Worm (Caenorhabditis elegans) whole organism, dauer: ENCODE measurements around the gene ZK228.3.
"Not testable (repeated sequence)": the region's sequence is repeated elsewhere in the genome, so short reads cannot be mapped to it uniquely, and the experiment has no call there.

Experiments
- unc-62 ChIP-seq: sonication (generic microtip); optimal IDR thresholded peaks from 2 replicates; lab custom pipeline; 2017; ENCODE audit warnings: missing biosample characterization, missing genetic modification reagents, missing genetic modification characterization

The ZK228.3 gene

DNA sequence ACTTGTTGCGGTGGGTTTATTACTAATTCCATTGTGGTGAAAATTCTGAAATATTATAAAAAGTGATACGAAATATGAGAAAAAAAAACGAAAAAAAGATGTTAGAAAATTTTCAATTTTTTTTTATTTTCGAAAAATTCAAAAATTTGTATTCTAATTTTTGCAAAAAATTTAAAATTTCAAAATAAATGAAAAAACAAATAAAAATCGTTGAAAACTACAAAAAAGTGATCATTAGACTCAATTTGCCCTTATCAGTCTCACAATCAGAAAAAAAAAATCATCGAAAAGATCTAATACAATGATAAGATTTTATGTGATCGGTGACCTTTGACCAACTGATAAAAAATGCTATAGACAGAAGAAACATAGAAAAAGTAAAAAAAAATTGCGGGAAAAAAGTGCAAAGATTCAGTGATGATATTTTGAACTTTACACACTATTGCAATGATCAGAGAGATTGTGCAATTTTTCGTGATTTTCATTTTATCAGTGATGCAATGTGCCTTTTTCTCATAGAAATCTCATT lies at the start of gene ZK228.3:
Gene ZK228.3 (minus strand): TSS at position 51 of the 529 bp plus-strand sequence.
- TF ChIP-seq unc-62, result no peak

DNA sequence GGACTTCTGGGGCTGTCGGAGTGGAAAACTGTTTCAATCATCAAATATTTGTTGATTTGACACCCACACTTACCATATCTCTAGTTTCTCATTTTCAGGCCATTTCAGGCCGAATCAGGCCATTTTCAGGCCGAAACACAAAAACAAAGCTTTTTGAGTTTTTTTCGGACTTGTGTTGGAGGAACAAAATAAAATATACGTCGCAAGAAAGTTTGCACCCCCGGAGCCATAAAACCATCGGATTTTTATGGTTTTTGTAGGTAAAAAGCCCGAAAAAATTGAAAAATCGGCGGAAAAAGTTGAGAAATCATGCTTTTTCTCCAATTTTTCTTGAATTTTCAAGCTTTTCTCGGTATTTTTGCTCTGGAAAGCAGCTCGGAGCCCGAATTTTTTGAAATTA lies 47.5 kb upstream of the ZK228.3 start, which contains the start of gene Y51A2D.1:
Gene Y51A2D.1 (plus strand): TSS at position 301 of the 400 bp plus-strand sequence.
- no peak for TF ChIP-seq unc-62

DNA sequence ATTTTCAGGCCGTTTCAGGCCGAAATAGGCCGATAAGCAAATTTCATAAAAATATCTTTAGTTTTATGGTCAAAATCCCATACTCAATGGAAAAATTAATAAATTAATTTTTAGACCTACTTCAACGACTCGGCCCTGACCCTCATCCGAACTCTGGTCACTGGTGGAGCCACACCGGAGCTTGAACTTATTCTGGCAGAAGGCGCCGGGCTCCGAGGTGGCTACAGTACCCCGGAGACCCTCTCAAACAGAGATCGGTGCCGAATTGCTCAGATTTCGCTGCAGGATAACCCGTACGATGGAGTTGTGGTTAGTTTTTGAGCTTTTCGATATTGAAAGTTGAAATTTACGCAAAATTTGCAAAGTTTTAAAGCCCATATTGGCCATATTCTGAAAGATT lies 45.7 kb upstream of the ZK228.3 start:
- no peak for TF ChIP-seq unc-62

DNA sequence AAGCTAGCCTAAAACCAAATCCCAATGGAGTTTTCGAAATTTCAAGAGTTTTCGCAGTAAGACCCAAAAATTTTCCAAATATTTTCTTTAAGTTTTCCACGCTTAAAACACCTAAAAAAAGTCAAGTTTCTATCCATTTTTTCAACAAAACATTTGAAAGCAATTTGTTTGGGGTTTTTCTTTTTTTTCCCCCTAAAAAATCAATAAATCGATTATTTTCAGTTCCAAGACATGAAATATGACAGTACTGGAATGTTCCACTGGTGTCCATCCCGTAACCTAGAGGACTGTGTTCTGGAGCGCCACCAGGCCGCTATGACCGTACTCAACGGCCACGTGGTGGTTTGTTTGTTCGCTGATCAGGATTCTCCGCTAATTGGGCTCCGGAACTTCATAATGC lies 43.6 kb upstream of the ZK228.3 start:
- TF ChIP-seq unc-62, result no peak

DNA sequence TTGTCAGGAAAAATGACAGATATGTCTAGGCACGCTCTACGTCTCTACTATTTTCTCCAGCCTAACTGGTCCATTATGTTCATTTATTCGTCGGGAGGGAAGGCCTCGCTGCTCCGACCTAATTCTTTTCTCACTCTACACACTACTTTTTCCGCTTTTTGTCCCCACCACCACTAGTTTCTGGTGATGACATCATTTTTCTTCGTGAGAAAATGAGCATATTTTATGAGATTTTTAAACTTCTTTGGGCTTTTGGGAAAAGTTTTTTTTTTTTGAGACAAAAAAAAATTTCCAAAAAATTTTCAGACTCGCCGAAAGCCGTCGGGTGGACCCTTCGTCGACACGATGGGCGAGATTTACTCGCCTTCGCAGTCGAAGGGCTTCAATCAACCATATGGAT lies 30.9 kb upstream of the ZK228.3 start, which contains the start of gene slo-1:
Gene slo-1 (plus strand): TSS at position 301 of the 400 bp plus-strand sequence.
- no peak for TF ChIP-seq unc-62

DNA sequence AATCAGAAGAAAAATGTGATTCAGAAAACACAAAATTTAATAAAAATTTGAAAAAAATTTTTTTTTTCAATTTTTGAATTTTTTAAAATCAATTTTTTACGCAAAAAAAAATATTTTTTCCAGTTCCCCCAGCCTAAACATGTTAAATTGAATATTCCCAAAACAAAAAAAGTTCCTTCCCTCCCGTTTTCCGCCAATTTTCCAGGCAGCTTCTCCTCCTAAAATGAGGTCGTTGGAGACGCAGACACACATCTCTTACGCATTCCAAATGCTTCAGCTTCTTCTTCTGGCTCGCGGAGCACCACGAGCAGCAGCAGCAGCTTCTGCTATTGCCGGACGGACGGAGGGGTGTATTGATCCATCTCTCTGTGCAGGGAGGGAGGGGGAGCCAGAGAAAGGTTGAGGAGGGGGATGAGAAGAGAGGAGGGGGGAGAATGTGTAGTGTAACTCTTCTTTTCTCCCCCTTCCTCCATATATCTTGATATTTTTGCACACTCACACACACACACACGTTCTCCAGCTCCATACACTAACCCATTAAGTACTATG lies 29.3 kb upstream of the ZK228.3 start:
- TF ChIP-seq unc-62, result no peak

DNA sequence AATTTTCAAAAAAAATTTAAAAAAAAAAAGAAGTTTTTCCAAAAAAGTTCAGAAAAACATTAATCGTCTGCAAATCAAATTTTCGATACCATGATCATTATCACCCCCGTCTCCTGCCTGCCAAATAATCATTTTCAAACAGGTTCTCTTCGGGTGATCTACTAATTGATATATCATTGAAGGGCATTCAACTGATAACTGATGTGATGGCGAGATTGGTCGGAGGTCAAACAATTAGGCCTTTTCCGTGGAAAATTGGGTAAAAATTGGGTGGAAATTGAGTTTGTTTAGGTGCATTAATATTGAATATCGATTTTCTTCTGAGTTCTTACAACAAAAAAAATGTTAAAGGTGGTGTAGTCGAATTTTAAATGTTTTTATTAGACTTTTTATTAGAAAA lies 26.1 kb upstream of the ZK228.3 start, which contains the start of gene Y51A2D.18:
Gene Y51A2D.18 (minus strand): TSS at position 101 of the 400 bp plus-strand sequence.
- no peak for TF ChIP-seq unc-62

DNA sequence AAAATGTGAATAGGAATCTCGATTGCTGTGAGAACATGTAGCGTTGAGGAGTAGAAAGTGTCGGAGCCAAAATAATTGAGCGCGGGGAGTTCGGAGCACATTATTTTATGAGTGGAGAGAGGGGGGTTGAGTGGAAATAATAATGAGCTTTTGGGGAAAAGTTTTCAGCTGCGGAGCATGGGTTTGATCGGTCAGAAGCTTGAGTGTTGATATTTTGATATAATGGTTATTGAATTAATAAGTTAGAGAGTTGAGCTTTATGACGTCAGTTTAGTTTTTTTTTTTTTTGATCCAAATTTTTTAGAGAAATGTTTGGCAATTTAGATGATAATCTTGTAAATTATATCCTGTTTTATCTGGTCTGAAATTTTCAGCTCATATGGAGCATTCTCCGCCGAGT lies 19.2 kb upstream of the ZK228.3 start, which contains the start of gene srh-178:
Gene srh-178 (minus strand): TSS at position 101 of the 400 bp plus-strand sequence.
- TF ChIP-seq unc-62, result no peak

DNA sequence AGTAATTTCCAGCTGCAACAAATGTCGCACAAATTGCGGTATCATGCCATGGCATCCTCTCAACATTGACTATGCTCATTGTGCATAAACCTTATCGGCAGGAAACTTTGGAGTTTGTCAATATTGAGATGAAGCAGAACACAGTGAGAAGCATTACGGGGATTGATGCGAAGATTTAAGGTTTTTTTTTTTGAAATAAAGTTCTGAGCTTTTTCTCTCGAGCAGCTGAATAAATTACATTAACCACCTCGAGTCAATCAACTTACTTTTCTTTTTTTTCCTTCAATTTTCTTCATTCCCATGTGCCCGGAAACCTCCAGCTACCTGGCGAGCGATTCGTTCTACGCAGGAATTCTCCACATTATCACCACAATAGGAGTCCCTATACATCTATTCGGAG lies 15.0 kb upstream of the ZK228.3 start, which contains the start of gene srh-179:
Gene srh-179 (plus strand): TSS at position 301 of the 400 bp plus-strand sequence.
- no peak for TF ChIP-seq unc-62

DNA sequence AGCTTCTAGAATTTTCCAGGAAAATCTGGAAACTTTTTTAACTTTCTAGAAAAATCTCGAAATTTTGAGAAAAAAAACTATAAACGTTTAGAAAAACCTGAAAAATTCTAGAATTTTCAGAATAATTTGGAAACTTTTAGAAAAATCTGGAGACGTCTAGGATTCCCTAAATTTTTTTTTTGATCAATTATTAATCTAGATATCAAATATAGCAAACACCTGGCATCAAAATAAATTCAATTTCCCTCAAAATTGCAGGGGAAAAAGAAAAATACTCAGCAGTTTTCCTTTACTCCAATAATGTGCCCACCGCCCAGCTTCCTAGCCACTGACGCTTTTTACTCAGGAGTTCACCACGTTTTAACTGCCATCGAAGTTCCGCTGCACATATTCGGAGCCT lies 13.2 kb upstream of the ZK228.3 start, which contains the start of gene srh-181:
Gene srh-181 (plus strand): TSS at position 301 of the 400 bp plus-strand sequence.
- TF ChIP-seq unc-62, result no peak

DNA sequence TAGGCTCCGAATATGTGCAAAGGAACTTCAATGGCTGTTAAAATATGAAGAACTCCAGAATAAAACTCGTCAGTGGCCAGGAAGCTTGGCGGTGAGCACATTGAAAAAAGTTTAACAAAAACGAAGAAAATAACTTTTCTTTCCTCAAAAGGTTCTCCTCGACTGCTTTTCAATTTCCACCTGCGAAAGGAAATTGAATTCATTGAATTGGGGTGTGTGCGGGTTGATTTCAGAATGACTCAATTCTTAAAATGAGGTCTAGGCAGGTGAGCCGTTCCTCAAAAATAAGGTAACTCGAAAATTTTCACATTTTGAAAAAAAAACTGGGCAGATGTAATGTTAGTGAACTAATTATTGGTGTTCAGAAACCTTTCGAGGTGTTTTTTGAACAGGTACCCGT lies 12.4 kb upstream of the ZK228.3 start, which contains the start of gene srh-182:
Gene srh-182 (minus strand): TSS at position 101 of the 400 bp plus-strand sequence.
- TF ChIP-seq unc-62, result no peak

DNA sequence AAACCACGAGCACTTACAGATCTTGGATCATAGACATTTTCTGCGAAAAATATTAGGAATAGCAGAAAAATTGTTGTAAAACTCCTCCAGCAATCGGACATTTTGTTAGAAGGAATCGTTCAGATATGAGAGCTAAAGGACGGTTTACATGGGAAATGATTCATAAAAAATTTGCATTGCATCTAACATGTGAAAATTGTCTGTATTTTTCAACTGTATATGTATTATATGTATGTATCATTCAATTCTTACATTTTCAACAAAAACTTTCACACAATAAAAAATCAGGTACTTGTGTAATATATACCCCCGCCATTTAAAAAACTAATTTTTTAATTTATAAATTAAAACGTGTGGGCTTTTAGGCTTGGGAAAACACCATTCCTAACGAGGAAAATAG lies 7.0 kb upstream of the ZK228.3 start, which contains the start of gene ZK228.13:
Gene ZK228.13 (minus strand): TSS at position 101 of the 400 bp plus-strand sequence.
- no peak for TF ChIP-seq unc-62

DNA sequence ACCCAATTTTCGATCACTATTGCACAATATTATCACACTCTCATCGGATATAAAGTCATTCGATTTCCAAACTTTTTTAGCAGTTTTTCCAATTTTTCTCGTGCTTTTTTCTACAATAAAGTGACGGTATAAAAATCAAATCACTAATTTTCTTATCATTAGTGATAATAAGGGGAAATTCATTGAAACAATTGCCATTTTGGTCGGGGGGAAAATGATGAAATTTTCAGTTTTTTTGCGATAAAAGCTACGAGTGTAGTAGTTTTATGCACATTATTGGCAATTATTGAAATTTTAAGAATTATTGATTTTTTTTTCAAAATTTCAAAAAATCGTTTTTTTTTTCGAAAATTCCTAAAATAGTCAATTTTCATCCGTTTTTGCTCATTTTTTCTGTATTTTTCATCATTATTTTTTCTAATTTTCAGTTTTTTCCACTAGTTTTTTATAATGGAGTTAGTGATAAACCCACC lies 1.4 kb upstream of the ZK228.3 start, which contains the start of gene ZK228.4:
Gene ZK228.4 (plus strand): TSS at position 423 of the 473 bp plus-strand sequence.
- no peak for TF ChIP-seq unc-62

DNA sequence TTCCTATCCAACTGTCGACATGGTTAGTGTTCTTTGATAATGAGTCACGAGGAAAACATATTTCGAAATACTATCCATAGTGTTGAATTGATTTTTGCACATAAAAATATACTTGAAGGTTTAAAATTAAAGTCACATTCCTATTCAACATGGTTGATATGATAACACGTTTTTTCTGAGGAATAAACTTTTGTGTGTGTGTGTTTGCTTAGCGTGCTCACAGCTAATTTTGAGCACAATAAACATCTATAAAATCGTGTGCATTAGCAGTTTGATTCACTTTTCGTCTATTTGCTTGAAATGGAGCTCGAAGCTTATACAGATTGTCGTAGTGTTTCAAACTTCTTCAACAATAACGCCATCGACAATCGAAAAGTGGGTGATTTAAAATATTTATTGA lies 4.5 kb downstream of the ZK228.3 start, which contains the start of gene ZK228.10:
Gene ZK228.10 (plus strand): TSS at position 301 of the 400 bp plus-strand sequence.
- TF ChIP-seq unc-62, result no peak

DNA sequence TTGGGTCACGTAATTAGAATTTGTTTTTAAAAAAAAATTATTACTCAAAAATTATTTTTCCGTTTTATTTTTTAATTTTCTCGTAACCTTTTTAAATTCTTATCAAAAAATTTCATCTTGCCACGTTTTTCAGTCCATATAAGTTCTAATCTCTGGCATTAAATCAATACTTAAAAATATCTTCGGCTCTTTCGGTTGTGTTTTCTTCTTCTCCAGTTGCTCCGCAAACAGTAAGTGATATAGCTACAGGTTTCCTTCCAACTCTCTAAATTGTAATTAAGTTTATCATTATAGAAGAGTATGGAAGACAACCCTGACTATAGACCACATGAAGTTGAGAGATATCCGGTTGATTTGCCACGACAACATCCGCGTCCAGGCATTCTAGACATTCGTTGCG lies 16.9 kb downstream of the ZK228.3 start, which contains the start of gene ZK228.1:
Gene ZK228.1 (plus strand): TSS at position 301 of the 400 bp plus-strand sequence.
- TF ChIP-seq unc-62, result no peak

DNA sequence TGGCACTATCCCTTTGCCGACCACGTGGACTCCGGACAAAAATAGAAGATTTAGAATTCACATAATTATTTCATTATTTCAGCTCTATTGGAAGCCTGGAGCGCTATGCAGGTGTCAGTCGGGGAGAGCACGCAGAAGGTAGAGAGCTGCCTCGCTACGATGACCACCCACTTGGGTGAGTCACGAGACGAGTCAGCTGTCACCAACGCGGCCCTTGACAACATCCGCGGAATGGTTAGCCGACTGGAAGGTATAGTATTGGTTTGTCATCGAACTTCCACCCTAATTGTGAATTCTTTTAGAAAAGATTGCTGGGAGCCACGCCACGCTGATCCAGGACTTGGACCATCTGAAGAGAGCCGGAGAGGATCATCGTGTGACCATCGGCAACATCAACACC lies 21.6 kb downstream of the ZK228.3 start, which contains the start of gene ZK262.9:
Gene ZK262.9 (plus strand): TSS at position 301 of the 400 bp plus-strand sequence.
- not testable (repeated sequence) for TF ChIP-seq unc-62

DNA sequence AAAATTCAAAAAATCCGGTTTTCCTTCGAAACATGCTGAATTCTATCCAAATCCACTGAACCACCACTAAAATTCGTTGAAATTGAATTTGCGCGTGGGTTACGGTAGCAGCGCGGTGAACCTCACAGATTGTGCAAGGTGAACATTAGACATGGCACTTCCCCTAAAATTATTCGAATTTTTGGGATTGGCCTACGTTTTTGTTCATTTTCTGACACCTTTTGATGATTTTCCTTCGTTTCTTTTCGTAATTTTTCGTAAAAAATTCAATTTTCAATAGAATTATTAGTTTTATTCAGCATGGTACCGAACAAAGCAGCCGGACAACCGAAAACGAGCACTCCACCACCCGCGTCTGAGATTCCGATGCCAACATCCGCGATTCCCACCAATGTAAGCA lies 23.0 kb downstream of the ZK228.3 start, which contains the start of gene ZK262.8:
Gene ZK262.8 (plus strand): TSS at position 301 of the 400 bp plus-strand sequence.
- TF ChIP-seq unc-62, result no peak
